Worm (Caenorhabditis elegans): Measurements from ENCODE around the gene cks-1.

DNA sequence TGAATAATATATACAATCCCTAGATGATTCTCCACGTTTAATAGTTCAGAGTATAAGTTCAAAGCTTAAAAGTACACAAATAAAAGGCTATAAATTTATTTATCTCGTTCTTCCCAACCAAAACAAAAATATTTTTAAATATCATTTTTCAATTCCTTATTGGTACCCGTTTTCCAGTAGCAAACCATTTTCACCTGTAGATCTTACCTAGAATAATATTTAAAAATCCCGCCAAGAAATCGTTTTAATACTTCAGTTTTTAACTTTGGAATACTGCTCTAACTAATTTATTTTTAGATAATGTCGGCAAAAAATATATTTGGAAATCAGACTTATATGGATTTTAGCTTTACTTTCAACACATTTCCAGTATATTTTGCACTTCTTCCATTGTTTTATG is 21.5 kb upstream of the cks-1 start, which contains the start of gene sru-7:
- TF ChIP-seq klf-2 (GFP tag; conservative IDR thresholded peaks at IDR 0.05), result no peak
- no peak for TF ChIP-seq med-1 (GFP tag; optimal IDR thresholded peaks at IDR 0.05; ENCODE audit: insufficient read depth)
- TF ChIP-seq T22C8.4 (GFP tag; IDR thresholded peaks at IDR 0.05), result no peak
- TF ChIP-seq ztf-29 (GFP tag; IDR thresholded peaks at IDR 0.05), result no peak
- no peak for TF ChIP-seq flt-1 (GFP tag; IDR thresholded peaks at IDR 0.05)

All from whole organism, midembryonic.